Worm (Caenorhabditis elegans) whole organism, mixed stage, embryonic: ENCODE data around the gene ssp-36.
"Not testable (repeated sequence)": the region's sequence is repeated elsewhere in the genome, so short reads cannot be mapped to it uniquely, and the experiment has no call there.

Experiments used
- M03D4.4 ChIP-seq: sonication (generic microtip); optimal IDR thresholded peaks from 2 replicates; lab custom pipeline; 2017; ENCODE audit warnings: mild to moderate bottlenecking, missing genetic modification characterization, missing compliant biosample characterization
- bed-3 ChIP-seq: fragments of 200-800 bp; sonication (Bioruptor generic); optimal IDR thresholded peaks from 3 replicates; lab custom pipeline; 2018; ENCODE audit warnings: mild to moderate bottlenecking, missing genetic modification characterization, moderate library complexity, missing compliant biosample characterization
- blmp-1 ChIP-seq: fragments of 150-350 bp; optimal IDR thresholded peaks from 2 replicates; lab custom pipeline; 2014; ENCODE audit warnings: missing biosample characterization, missing genetic modification characterization
- ceh-39 ChIP-seq: fragments of 150-350 bp; optimal IDR thresholded peaks from 2 replicates; lab custom pipeline; 2014; ENCODE audit warnings: missing biosample characterization, missing genetic modification characterization
- ceh-43 ChIP-seq: fragments of 200-800 bp; sonication (Bioruptor generic); optimal IDR thresholded peaks from 2 replicates; lab custom pipeline; 2018; ENCODE audit warnings: mild to moderate bottlenecking, missing genetic modification characterization, moderate library complexity, missing compliant biosample characterization
- cnd-1 ChIP-seq: fragments of 200-800 bp; sonication (Bioruptor generic); optimal IDR thresholded peaks from 2 replicates; lab custom pipeline; 2018; ENCODE audit warnings: mild to moderate bottlenecking, missing genetic modification characterization, missing compliant biosample characterization
- drap-1 ChIP-seq: fragments of 200-800 bp; sonication (Bioruptor generic); optimal IDR thresholded peaks from 3 replicates; lab custom pipeline; 2018; ENCODE audit warnings: mild to moderate bottlenecking, missing genetic modification characterization, missing compliant biosample characterization
- elt-1 ChIP-seq: sonication (generic microtip); optimal IDR thresholded peaks from 2 replicates; lab custom pipeline; 2017; ENCODE audit warnings: missing genetic modification characterization, mild to moderate bottlenecking, missing compliant biosample characterization, antibody characterized with exemption, moderate library complexity, borderline replicate concordance; ENCODE audit not compliant: insufficient read depth
- flh-1 ChIP-seq: fragments of 200-800 bp; sonication (Bioruptor generic); optimal IDR thresholded peaks from 2 replicates; lab custom pipeline; 2018; ENCODE audit warnings: mild to moderate bottlenecking, missing genetic modification characterization, moderate library complexity, missing compliant biosample characterization
- ham-2 ChIP-seq: fragments of 200-800 bp; sonication (Bioruptor generic); optimal IDR thresholded peaks from 2 replicates; lab custom pipeline; 2018; ENCODE audit warnings: mild to moderate bottlenecking, missing genetic modification characterization, missing compliant biosample characterization
- hlh-1 ChIP-seq: fragments of 150-350 bp; optimal IDR thresholded peaks from 2 replicates; lab custom pipeline; 2014; ENCODE audit warnings: missing biosample characterization, missing genetic modification reagents, missing genetic modification characterization
- lin-13 ChIP-seq: fragments of 150-350 bp; optimal IDR thresholded peaks from 2 replicates; lab custom pipeline; 2014; ENCODE audit warnings: missing biosample characterization, missing genetic modification characterization
- lin-32 ChIP-seq: fragments of 200-800 bp; sonication (Bioruptor generic); optimal IDR thresholded peaks from 2 replicates; lab custom pipeline; 2018; ENCODE audit warnings: mild to moderate bottlenecking, missing genetic modification characterization, missing compliant biosample characterization
- lsy-2 ChIP-seq: fragments of 150-350 bp; optimal IDR thresholded peaks from 2 replicates; lab custom pipeline; 2014; ENCODE audit warnings: missing biosample characterization, missing genetic modification characterization
- mep-1 ChIP-seq: fragments of 150-350 bp; optimal IDR thresholded peaks from 2 replicates; lab custom pipeline; 2017; ENCODE audit warnings: missing biosample characterization, missing genetic modification reagents, missing genetic modification characterization, inconsistent platforms
- nhr-12 ChIP-seq: fragments of 150-350 bp; optimal IDR thresholded peaks from 2 replicates; lab custom pipeline; 2014; ENCODE audit warnings: missing biosample characterization, missing genetic modification characterization
- nhr-2 ChIP-seq: fragments of 150-350 bp; optimal IDR thresholded peaks from 2 replicates; lab custom pipeline; 2014; ENCODE audit warnings: missing biosample characterization, missing genetic modification characterization
- nhr-237 ChIP-seq: fragments of 150-350 bp; optimal IDR thresholded peaks from 2 replicates; lab custom pipeline; 2014; ENCODE audit warnings: missing biosample characterization, missing genetic modification characterization
- nhr-28 ChIP-seq: fragments of 150-350 bp; optimal IDR thresholded peaks from 2 replicates; lab custom pipeline; 2014; ENCODE audit warnings: missing biosample characterization, missing genetic modification characterization
- nhr-76 ChIP-seq: sonication (generic microtip); optimal IDR thresholded peaks from 2 replicates; lab custom pipeline; 2017; ENCODE audit warnings: missing biosample characterization, missing genetic modification characterization
- sem-2 ChIP-seq: fragments of 200-800 bp; sonication (Bioruptor generic); optimal IDR thresholded peaks from 2 replicates; lab custom pipeline; 2018; ENCODE audit warnings: mild to moderate bottlenecking, missing genetic modification characterization, missing compliant biosample characterization
- sptf-1 ChIP-seq: sonication (generic microtip); optimal IDR thresholded peaks from 2 replicates; lab custom pipeline; 2017; ENCODE audit warnings: mild to moderate bottlenecking, missing genetic modification characterization, moderate library complexity, missing compliant biosample characterization
- tbx-8 ChIP-seq: fragments of 200-800 bp; sonication (Bioruptor generic); optimal IDR thresholded peaks from 2 replicates; lab custom pipeline; 2018; ENCODE audit warnings: mild to moderate bottlenecking, missing genetic modification characterization, moderate library complexity, missing compliant biosample characterization
- unc-120 ChIP-seq: sonication (generic microtip); optimal IDR thresholded peaks from 2 replicates; lab custom pipeline; 2017; ENCODE audit warnings: missing genetic modification characterization, missing compliant biosample characterization; ENCODE audit not compliant: poor library complexity, severe bottlenecking
- unc-39 ChIP-seq: fragments of 150-350 bp; optimal IDR thresholded peaks from 2 replicates; lab custom pipeline; 2014; ENCODE audit warnings: missing biosample characterization, missing genetic modification characterization
- unc-62 ChIP-seq: fragments of 150-350 bp; optimal IDR thresholded peaks from 2 replicates; lab custom pipeline; 2014; ENCODE audit warnings: missing biosample characterization, missing genetic modification reagents, missing genetic modification characterization

Gene ssp-36

ce11 chrIV:9742883-9743282 is 23.3 kb downstream of the ssp-36 start, which contains the start of gene C28D4.7:
Gene C28D4.7, minus strand, starts transcription at chrIV:9743147.
- TF ChIP-seq sem-2 (no peak), bed-3 (no peak), nhr-28 (tag; lab: Kevin White, UChicago) (no peak), nhr-76 (tag; lab: Kevin White, UChicago) (no peak)

- TF ChIP-seq nhr-2; blmp-1; ceh-39 (tag; lab: Kevin White, UChicago): not testable (repeated sequence)
These were observed 25.1 kb downstream of the ssp-36 start, which contains the start of gene gln-6 for ce11 chrIV:9740851-9741549. Gene gln-6, minus strand, starts transcription at chrIV:9740901.

ce11 chrIV:9739001-9739400 is 27.1 kb downstream of the ssp-36 start:
- TF ChIP-seq elt-1 (no peak), nhr-237 (tag; lab: Kevin White, UChicago) (no peak), hlh-1 (tag; lab: Kevin White, UChicago) (no peak), tbx-8 (GFP tag; lab: Kevin White, UChicago) (no peak), nhr-76 (tag; lab: Kevin White, UChicago) (no peak)
- TF ChIP-seq, all 35 proteins: peak for 0

ce11 chrIV:9738194-9738593 is 28.0 kb downstream of the ssp-36 start, which contains the start of gene C28D4.10:
Gene C28D4.10, plus strand, starts transcription at chrIV:9738494.
- TF ChIP-seq M03D4.4 (tag; lab: Kevin White, UChicago) (no peak), drap-1 (GFP tag; lab: Kevin White, UChicago) (no peak), sptf-1 (tag; lab: Kevin White, UChicago) (no peak), nhr-237 (tag; lab: Kevin White, UChicago) (no peak)

- TF ChIP-seq tbx-8 (GFP tag; lab: Kevin White, UChicago): no peak
- no peak for TF ChIP-seq blmp-1
- TF ChIP-seq nhr-237 (tag; lab: Kevin White, UChicago): no peak
- no peak for TF ChIP-seq unc-62 (GFP tag; lab: Kevin White, UChicago)
- TF ChIP-seq ham-2 (GFP tag; lab: Kevin White, UChicago): no peak
- TF ChIP-seq, all 35 proteins: peak for 0
These were observed 28.9 kb downstream of the ssp-36 start, which contains the start of gene cka-1 for ce11 chrIV:9737204-9737790. Gene cka-1, minus strand, starts transcription at chrIV:9737621.

ce11 chrIV:9735750-9736149 is 30.4 kb downstream of the ssp-36 start:
- TF ChIP-seq lin-32 (GFP tag; lab: Kevin White, UChicago): no peak
- TF ChIP-seq lsy-2 (tag; lab: Kevin White, UChicago): no peak
- no peak for TF ChIP-seq unc-39 (tag; lab: Kevin White, UChicago)
- no peak for TF ChIP-seq ham-2 (GFP tag; lab: Kevin White, UChicago)
- TF ChIP-seq mep-1 (tag; lab: Kevin White, UChicago): no peak
- TF ChIP-seq ceh-43 (GFP tag; lab: Kevin White, UChicago): no peak
- no peak for TF ChIP-seq cnd-1
- TF ChIP-seq flh-1: no peak
- no peak for TF ChIP-seq nhr-76 (tag; lab: Kevin White, UChicago)
- TF ChIP-seq lin-13 (tag; lab: Kevin White, UChicago): no peak

ce11 chrIV:9734861-9735260 is 31.3 kb downstream of the ssp-36 start:
- TF ChIP-seq nhr-12 (tag; lab: Kevin White, UChicago) (no peak), unc-120 (peak; percentile 56), hlh-1 (tag; lab: Kevin White, UChicago) (no peak)
